Fruit fly (Drosophila melanogaster): Measurements from ENCODE around the gene CG32755.

DNA sequence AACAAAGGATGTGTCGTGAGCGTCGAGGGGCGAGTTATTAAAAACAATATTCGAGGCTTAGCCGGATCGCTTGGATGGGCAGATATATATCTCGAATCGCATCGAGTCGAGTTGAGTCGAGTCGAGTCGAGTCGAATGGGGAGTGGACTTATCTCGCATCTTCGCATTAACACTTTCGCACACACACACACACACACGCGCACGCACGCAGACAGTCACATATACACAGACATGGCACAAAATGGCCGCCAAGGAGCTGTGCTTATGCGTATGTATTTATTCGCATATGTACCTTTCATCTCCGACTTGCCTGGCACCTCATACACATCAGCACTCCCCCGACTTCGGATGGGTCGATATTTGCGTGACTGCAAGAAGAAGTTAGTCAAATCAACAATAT is 47.9 kb downstream of the CG32755 start:
- no peak for TF ChIP-seq da (GFP tag; optimal IDR thresholded peaks at IDR 0.05)
- no peak for TF ChIP-seq Fer3 (tag; optimal IDR thresholded peaks at IDR 0.05)
- no peak for TF ChIP-seq Sox102F (GFP tag; optimal IDR thresholded peaks at IDR 0.05)
- no peak for TF ChIP-seq z (GFP tag; IDR thresholded peaks at IDR 0.05)
- no peak for TF ChIP-seq Bdp1 (GFP tag; optimal IDR thresholded peaks at IDR 0.05)
- no peak for TF ChIP-seq CG8089 (GFP tag; optimal IDR thresholded peaks at IDR 0.05)
- TF ChIP-seq CG17568 (GFP tag; optimal IDR thresholded peaks at IDR 0.05), result no peak
- peak; percentile 63 for TF ChIP-seq D (optimal IDR thresholded peaks at IDR 0.05)
- TF ChIP-seq D (GFP tag; optimal IDR thresholded peaks at IDR 0.05), result no peak
- TF ChIP-seq CG1233 (GFP tag; optimal IDR thresholded peaks at IDR 0.05), result no peak

Data from whole organism, embryonic.